Worm (Caenorhabditis elegans): Measurements from ENCODE around the gene F56C3.7.

DNA sequence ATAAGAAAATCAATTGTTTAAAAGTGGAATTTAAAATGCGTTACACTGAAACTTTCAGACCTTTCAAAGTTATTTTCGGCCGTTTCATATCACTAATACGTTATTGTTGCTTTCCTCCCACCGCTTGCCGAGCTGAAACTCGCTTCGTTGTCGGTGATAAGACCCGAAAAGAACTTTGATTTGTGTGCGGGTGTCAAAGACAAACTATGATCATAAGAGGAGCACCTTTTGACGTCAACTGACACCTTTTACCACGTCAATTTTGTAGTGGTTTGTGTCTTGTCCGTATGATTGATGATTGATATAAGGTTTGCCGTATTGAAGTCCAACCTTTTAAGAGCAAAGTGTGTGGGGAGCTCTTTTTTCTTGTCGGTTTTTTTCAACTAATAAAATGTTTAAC is 33.6 kb downstream of the F56C3.7 start, which contains the start of gene ttr-37:
- TF ChIP-seq mcd-1 (GFP tag; IDR thresholded peaks at IDR 0.05) (no peak), xnd-1 (tag; optimal IDR thresholded peaks at IDR 0.05) (no peak), nhr-179 (tag; optimal IDR thresholded peaks at IDR 0.05) (no peak)
